Worm (Caenorhabditis elegans) whole organism, midembryonic: Measurements from ENCODE around the gene T16A1.5.

Source experiments
- flt-1 ChIP-seq: fragments of 200-800 bp; sonication (Bioruptor generic); IDR thresholded peaks from 2 replicates; pipeline ENCODE4 v1.3.6; 2022; ENCODE audit warnings: missing genetic modification characterization, missing compliant biosample characterization
- klf-2 ChIP-seq: fragments of 200-800 bp; sonication (Bioruptor generic); conservative IDR thresholded peaks from 2 replicates; pipeline ENCODE4 v1.3.6; 2022; ENCODE audit warnings: missing genetic modification reagents, missing genetic modification characterization, missing compliant biosample characterization
- med-1 ChIP-seq: sonication (generic microtip); optimal IDR thresholded peaks from 2 replicates; lab custom pipeline; 2017; ENCODE audit warnings: missing genetic modification characterization, mild to moderate bottlenecking, missing compliant biosample characterization, antibody characterized with exemption, missing genetic modification reagents; ENCODE audit not compliant: insufficient read depth
- ztf-23 ChIP-seq: fragments of 200-800 bp; sonication (Bioruptor generic); IDR thresholded peaks from 2 replicates; pipeline ENCODE4 v1.3.6; 2022; ENCODE audit warnings: missing genetic modification reagents, missing genetic modification characterization, missing compliant biosample characterization
- ztf-29 ChIP-seq: fragments of 200-800 bp; sonication (Bioruptor generic); IDR thresholded peaks from 2 replicates; pipeline ENCODE4 v1.3.6; 2022; ENCODE audit warnings: missing genetic modification reagents, missing genetic modification characterization, missing compliant biosample characterization

- TF ChIP-seq ztf-23 = no peak
- no peak for TF ChIP-seq ztf-29 (GFP tag; lab: Robert Waterston, UW)
- no peak for TF ChIP-seq flt-1 (GFP tag; lab: Robert Waterston, UW)
- TF ChIP-seq med-1 (GFP tag; lab: Kevin White, UChicago) = no peak
- TF ChIP-seq klf-2 (GFP tag; lab: Robert Waterston, UW) = no peak
Observed at ce11 chrII:2130770-2131169, 47.1 kb upstream of the T16A1.5 start, which contains the start of gene sdz-28.
